Worm (Caenorhabditis elegans) whole organism, L4 larva: ENCODE data around the gene F22B5.10.
A peak's percentile ranks its signal among the peaks of the same experiment; 100 is the strongest.

ENCODE experiments used
- F49E8.2 ChIP-seq: sonication (generic microtip); optimal IDR thresholded peaks from 2 replicates; lab custom pipeline; 2016; ENCODE audit warnings: missing compliant biosample characterization, mild to moderate bottlenecking, missing genetic modification characterization, borderline replicate concordance
- T20F7.1 ChIP-seq: fragments of 200-800 bp; sonication (Bioruptor generic); optimal IDR thresholded peaks from 2 replicates; lab custom pipeline; 2018; ENCODE audit warnings: mild to moderate bottlenecking, missing genetic modification characterization, missing compliant biosample characterization
- Y75B8A.6 ChIP-seq: fragments of 200-800 bp; sonication (Bioruptor generic); IDR thresholded peaks from 2 replicates; pipeline ENCODE4 v1.3.6; 2022; ENCODE audit warnings: missing genetic modification reagents, missing genetic modification characterization, missing compliant biosample characterization
- ZK546.5 ChIP-seq, 2 experiments: sonication (generic microtip); optimal IDR thresholded peaks; 2 replicates each; lab custom pipeline; 2017; ENCODE audit warnings: missing biosample characterization in 2 of 2, missing genetic modification characterization in 2 of 2
- arid-1 ChIP-seq: fragments of 200-800 bp; sonication (Bioruptor generic); conservative IDR thresholded peaks from 2 replicates; pipeline ENCODE4 v1.3.6; 2022; ENCODE audit warnings: missing genetic modification reagents, missing genetic modification characterization, missing compliant biosample characterization
- daf-12 ChIP-seq: fragments of 150-350 bp; optimal IDR thresholded peaks from 2 replicates; lab custom pipeline; 2014; ENCODE audit warnings: missing biosample characterization, missing genetic modification reagents, missing genetic modification characterization
- fos-1 ChIP-seq: fragments of 150-350 bp; optimal IDR thresholded peaks from 2 replicates; lab custom pipeline; 2014; ENCODE audit warnings: missing biosample characterization, missing genetic modification characterization
- mxl-2 ChIP-seq: fragments of 200-800 bp; sonication (Bioruptor generic); conservative IDR thresholded peaks from 2 replicates; pipeline ENCODE4 v1.3.6; 2022; ENCODE audit warnings: missing genetic modification reagents, missing genetic modification characterization, missing compliant biosample characterization
- nhr-102 ChIP-seq: sonication (generic microtip); optimal IDR thresholded peaks from 2 replicates; lab custom pipeline; 2016; ENCODE audit warnings: mild to moderate bottlenecking, missing genetic modification characterization, moderate library complexity, missing compliant biosample characterization
- nhr-237 ChIP-seq: sonication (generic microtip); optimal IDR thresholded peaks from 2 replicates; lab custom pipeline; 2017; ENCODE audit warnings: missing biosample characterization, missing genetic modification characterization
- pqm-1 ChIP-seq: sonication (generic microtip); optimal IDR thresholded peaks from 2 replicates; lab custom pipeline; 2017; ENCODE audit warnings: missing biosample characterization, missing genetic modification characterization
- zfp-3 ChIP-seq: fragments of 200-800 bp; sonication (Bioruptor generic); conservative IDR thresholded peaks from 2 replicates; pipeline ENCODE4 v1.3.6; 2022; ENCODE audit warnings: missing genetic modification reagents, missing genetic modification characterization, missing compliant biosample characterization

Gene F22B5.10

DNA sequence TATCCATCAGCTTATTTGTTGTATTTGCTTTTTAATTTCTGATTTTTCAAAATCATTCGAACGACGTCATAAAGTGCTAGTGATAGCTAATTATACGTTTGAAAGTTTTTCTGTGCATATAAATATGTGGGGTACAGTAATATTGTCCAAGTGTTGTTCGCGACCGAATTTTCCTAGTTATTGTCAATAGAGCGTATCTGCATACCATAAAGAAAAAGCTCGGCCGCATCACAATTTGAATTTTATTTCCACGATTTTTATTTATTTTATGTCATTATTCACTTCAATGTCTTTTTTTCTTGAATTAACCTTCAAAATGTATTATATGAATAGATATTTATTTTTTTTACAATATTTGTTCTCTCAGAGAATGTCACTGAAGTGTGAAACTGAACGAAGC, 49.8 kb downstream of the F22B5.10 start, which contains the start of gene rnh-2 (continued):
- TF ChIP-seq pqm-1 (tag; lab: Kevin White, UChicago) (peak; percentile 0), T20F7.1 (peak; percentile 79), daf-12 (tag; lab: Kevin White, UChicago) (no peak), mxl-2 (GFP tag; lab: Robert Waterston, UW) (no peak), F49E8.2 (tag; lab: Kevin White, UChicago) (no peak), Y75B8A.6 (GFP tag; lab: Robert Waterston, UW) (no peak), fos-1 (tag; lab: Kevin White, UChicago) (no peak), arid-1 (no peak), zfp-3 (no peak), ZK546.5 (tag; optimal IDR thresholded peaks at IDR 0.05; lab: Kevin White, UChicago) (no peak), nhr-102 (tag; lab: Kevin White, UChicago) (peak; percentile 59), nhr-237 (no peak)
